Fruit fly (Drosophila melanogaster): ENCODE results near the gene CG13671.

dm6 chr3L:8334338-8334737, 34.5 kb downstream of the CG13671 start:
- no peak for TF ChIP-seq cic (GFP tag; optimal IDR thresholded peaks at IDR 0.05)
- no peak for TF ChIP-seq CG33017 (tag; optimal IDR thresholded peaks at IDR 0.05)
- no peak for TF ChIP-seq tj (GFP tag; optimal IDR thresholded peaks at IDR 0.05)
- TF ChIP-seq Clk (GFP tag; optimal IDR thresholded peaks at IDR 0.05) = no peak
- TF ChIP-seq CG14711 (tag; optimal IDR thresholded peaks at IDR 0.05) = no peak
